Fruit fly (Drosophila melanogaster) whole organism, adult: Measurements from ENCODE around the gene CG15876.

Source experiments
- CG11617 ChIP-seq: fragments of 200-800 bp; sonication (Bioruptor generic); optimal IDR thresholded peaks from 2 replicates; lab custom pipeline; 2017; ENCODE audit warnings: mild to moderate bottlenecking, missing biosample characterization, missing genetic modification reagents, missing genetic modification characterization
- CG12768 ChIP-seq: fragments of 200-800 bp; sonication (Bioruptor generic); optimal IDR thresholded peaks from 2 replicates; lab custom pipeline; 2017; ENCODE audit warnings: missing biosample characterization, missing genetic modification characterization, mild to moderate bottlenecking, moderate library complexity, missing genetic modification reagents
- CG14711 ChIP-seq: fragments of 200-800 bp; sonication (Bioruptor generic); optimal IDR thresholded peaks from 2 replicates; lab custom pipeline; 2018; ENCODE audit warnings: missing biosample characterization, mild to moderate bottlenecking, missing genetic modification characterization, moderate library complexity
- CG1620 ChIP-seq: fragments of 200-800 bp; sonication (Bioruptor generic); optimal IDR thresholded peaks from 2 replicates; lab custom pipeline; 2016; ENCODE audit warnings: missing biosample characterization, missing genetic modification characterization
- CG33017 ChIP-seq: fragments of 200-800 bp; sonication (Bioruptor generic); optimal IDR thresholded peaks from 2 replicates; lab custom pipeline; 2018; ENCODE audit warnings: missing biosample characterization, mild to moderate bottlenecking, missing genetic modification characterization, moderate library complexity
- CG5204 ChIP-seq: fragments of 200-800 bp; sonication (Bioruptor generic); optimal IDR thresholded peaks from 2 replicates; lab custom pipeline; 2016; ENCODE audit warnings: missing biosample characterization, missing genetic modification characterization
- CG7045 ChIP-seq: fragments of 200-800 bp; sonication (Bioruptor generic); optimal IDR thresholded peaks from 2 replicates; lab custom pipeline; 2017; ENCODE audit warnings: missing biosample characterization, mild to moderate bottlenecking, missing genetic modification characterization
- CG7101 ChIP-seq: fragments of 200-800 bp; sonication (Bioruptor generic); optimal IDR thresholded peaks from 2 replicates; lab custom pipeline; 2018; ENCODE audit warnings: missing biosample characterization, mild to moderate bottlenecking, missing genetic modification characterization, moderate library complexity
- Clk ChIP-seq: fragments of 200-800 bp; sonication (Bioruptor generic); optimal IDR thresholded peaks from 2 replicates; lab custom pipeline; 2017; ENCODE audit warnings: missing biosample characterization, missing genetic modification characterization
- Crg-1 ChIP-seq: fragments of 200-800 bp; sonication (Bioruptor generic); optimal IDR thresholded peaks from 2 replicates; lab custom pipeline; 2016; ENCODE audit warnings: missing biosample characterization, missing genetic modification characterization
- Hr96 ChIP-seq: fragments of 200-800 bp; sonication (Bioruptor generic); optimal IDR thresholded peaks from 2 replicates; lab custom pipeline; 2016; ENCODE audit warnings: missing biosample characterization, missing genetic modification characterization
- Mnt ChIP-seq: fragments of 200-800 bp; sonication (Bioruptor generic); optimal IDR thresholded peaks from 2 replicates; lab custom pipeline; 2016; ENCODE audit warnings: missing biosample characterization, mild to moderate bottlenecking, missing genetic modification characterization
- bab1 ChIP-seq: fragments of 200-800 bp; sonication (Bioruptor generic); optimal IDR thresholded peaks from 3 replicates; lab custom pipeline; 2019; ENCODE audit warnings: missing biosample characterization, mild to moderate bottlenecking, missing genetic modification characterization, moderate library complexity
- cic ChIP-seq: fragments of 200-800 bp; sonication (Bioruptor generic); optimal IDR thresholded peaks from 2 replicates; lab custom pipeline; 2017; ENCODE audit warnings: missing biosample characterization, mild to moderate bottlenecking, missing genetic modification characterization, moderate library complexity
- cnc ChIP-seq, 2 experiments: fragments of >200 bp; optimal IDR thresholded peaks; 2 replicates each; lab custom pipeline; 2017
- kay ChIP-seq: fragments of 200-800 bp; sonication (Bioruptor generic); peaks from one replicate; lab custom pipeline; 2016; ENCODE audit warnings: missing biosample characterization, missing genetic modification characterization, borderline replicate concordance
- ovo ChIP-seq: fragments of 200-800 bp; sonication (Bioruptor generic); optimal IDR thresholded peaks from 2 replicates; lab custom pipeline; 2016; ENCODE audit warnings: missing biosample characterization, missing genetic modification characterization
- pad ChIP-seq: fragments of 200-800 bp; sonication (Bioruptor generic); optimal IDR thresholded peaks from 3 replicates; lab custom pipeline; 2017; ENCODE audit warnings: missing biosample characterization, missing genetic modification characterization, mild to moderate bottlenecking, moderate library complexity, missing genetic modification reagents
- tj ChIP-seq: fragments of 200-800 bp; sonication (Bioruptor generic); optimal IDR thresholded peaks from 3 replicates; lab custom pipeline; 2017; ENCODE audit warnings: missing biosample characterization, mild to moderate bottlenecking, missing genetic modification characterization, moderate library complexity
- toe ChIP-seq: fragments of 200-800 bp; sonication (Bioruptor generic); optimal IDR thresholded peaks from 2 replicates; lab custom pipeline; 2016; ENCODE audit warnings: missing biosample characterization, missing genetic modification characterization

CG15876 gene

dm6 chr3L:4697301-4697700, 2.7 kb upstream of the CG15876 start, which contains the start of gene CG13713:
TSS of gene CG13713 (plus strand) at chr3L:4697601.
- TF ChIP-seq pad (GFP tag; lab: Kevin White, UChicago) = no peak
- no peak for TF ChIP-seq CG7101 (tag; lab: Kevin White, UChicago)
- no peak for TF ChIP-seq cnc (optimal IDR thresholded peaks at IDR 0.05; lab: Kevin White, UChicago)

DNA sequence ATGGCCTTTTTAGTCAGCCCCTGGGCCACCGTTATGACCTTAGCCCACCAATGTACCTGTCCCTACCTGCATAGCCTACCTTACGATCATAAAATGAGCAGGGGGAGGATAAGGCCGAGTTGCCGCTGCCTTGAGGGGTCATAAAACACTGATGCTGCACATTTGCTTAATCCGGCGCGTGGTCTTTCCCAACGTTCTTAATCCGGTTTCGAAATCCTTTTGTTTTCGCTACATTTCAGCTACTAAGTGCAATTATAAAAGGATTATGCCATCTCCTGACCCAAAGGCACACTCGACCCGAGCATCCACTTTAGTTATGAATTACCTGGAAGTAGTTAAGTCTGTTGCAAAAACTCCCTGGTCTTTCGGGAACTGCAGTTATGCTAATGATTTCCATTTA, 1.7 kb upstream of the CG15876 start:
- TF ChIP-seq CG11617 (GFP tag; lab: Kevin White, UChicago) (no peak), CG12768 (no peak), CG33017 (tag; lab: Kevin White, UChicago) (no peak), cic (GFP tag; lab: Kevin White, UChicago) (no peak), CG7101 (tag; lab: Kevin White, UChicago) (no peak)

DNA sequence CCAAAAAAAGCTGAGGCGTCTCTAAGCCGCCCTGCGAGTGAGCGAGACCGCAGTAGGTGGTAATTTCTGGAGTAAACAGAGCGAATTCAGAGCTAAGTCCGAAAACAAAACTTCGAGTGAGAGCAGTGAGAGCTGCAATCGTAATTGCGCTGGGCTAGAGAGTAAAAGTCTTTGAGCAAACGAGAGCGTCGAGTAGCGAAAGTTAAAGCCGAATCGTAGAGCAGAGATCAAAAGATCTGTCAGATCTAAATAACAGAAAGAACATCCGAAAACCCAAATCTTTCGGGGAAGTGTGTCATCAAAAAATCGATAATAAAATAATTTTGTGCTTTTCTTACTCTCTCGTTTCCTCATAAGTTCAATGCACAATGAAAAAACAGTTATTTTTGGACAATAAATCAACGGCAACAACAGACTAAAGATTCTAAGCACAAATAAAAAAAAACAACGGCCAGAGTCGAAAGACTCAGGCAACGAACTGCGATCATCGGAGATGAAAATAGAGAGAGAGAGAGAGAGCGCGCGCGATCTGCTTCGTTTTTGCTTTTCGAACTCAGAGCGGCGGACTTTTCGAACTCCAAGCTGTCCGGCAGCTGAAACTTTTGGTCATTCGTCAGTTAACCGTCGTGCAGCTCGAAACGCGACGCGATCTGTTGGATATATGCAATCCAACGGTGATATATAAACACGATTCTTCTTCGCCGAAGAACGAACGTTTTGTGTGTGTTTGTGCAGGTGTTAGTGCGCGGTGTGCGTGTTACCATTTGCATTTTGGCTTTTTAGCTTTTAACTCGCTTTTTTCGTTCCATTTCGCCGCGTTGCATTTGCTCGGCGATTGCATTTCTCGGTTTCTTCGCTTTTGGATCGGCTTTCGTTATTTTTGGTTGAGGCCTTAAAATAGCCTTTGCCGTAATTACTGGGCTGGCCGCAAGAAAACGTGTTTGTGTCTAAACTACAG, 2.2 kb downstream of the CG15876 start, which contains the start of gene RhoGEF64C:
RhoGEF64C (plus strand) TSS at position 607 of the 958 bp plus-strand sequence.
- TF ChIP-seq ovo (GFP tag; lab: Kevin White, UChicago) (peak; percentile 13), Crg-1 (GFP tag; lab: Kevin White, UChicago) (no peak), tj (GFP tag; lab: Kevin White, UChicago) (peak; percentile 55), CG33017 (tag; lab: Kevin White, UChicago) (no peak)

DNA sequence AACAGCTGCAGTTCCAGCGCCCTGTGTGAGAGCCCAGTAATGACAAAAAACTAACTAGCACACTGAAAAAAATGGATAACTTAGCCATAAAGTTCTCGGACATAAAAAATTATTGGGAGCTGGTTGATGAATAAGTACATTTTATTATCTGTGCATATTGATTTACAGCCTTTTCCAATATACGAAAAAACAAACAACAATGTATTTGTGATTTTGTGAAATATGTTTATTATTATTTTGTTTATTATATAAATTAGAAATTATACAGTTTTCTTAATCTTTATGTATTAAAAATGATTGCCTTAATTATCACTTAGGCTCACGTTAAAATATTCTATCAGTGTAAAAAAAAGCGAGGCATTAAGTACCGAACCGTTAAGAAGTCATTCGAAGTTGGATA, 2.9 kb downstream of the CG15876 start:
- TF ChIP-seq CG5204 (GFP tag; lab: Kevin White, UChicago) = no peak
- no peak for TF ChIP-seq CG7101 (tag; lab: Kevin White, UChicago)
- no peak for TF ChIP-seq Hr96
- no peak for TF ChIP-seq CG1620 (GFP tag; lab: Kevin White, UChicago)
- no peak for TF ChIP-seq CG33017 (tag; lab: Kevin White, UChicago)
- no peak for TF ChIP-seq Clk (GFP tag; lab: Kevin White, UChicago)
- TF ChIP-seq CG7045 = no peak
- TF ChIP-seq CG12768 = no peak
- no peak for TF ChIP-seq cic (GFP tag; lab: Kevin White, UChicago)
- no peak for TF ChIP-seq ovo (GFP tag; lab: Kevin White, UChicago)
- no peak for TF ChIP-seq CG14711 (tag; lab: Kevin White, UChicago)
- TF ChIP-seq Crg-1 (GFP tag; lab: Kevin White, UChicago) = no peak
- no peak for TF ChIP-seq tj (GFP tag; lab: Kevin White, UChicago)
- TF ChIP-seq cnc (optimal IDR thresholded peaks at IDR 0.05; lab: Kevin White, UChicago) = no peak
- TF ChIP-seq CG11617 (GFP tag; lab: Kevin White, UChicago) = no peak
- no peak for TF ChIP-seq pad (GFP tag; lab: Kevin White, UChicago)
- TF ChIP-seq toe = no peak
- no peak for TF ChIP-seq Mnt (GFP tag; lab: Kevin White, UChicago)
- no peak for TF ChIP-seq bab1 (GFP tag; lab: Kevin White, UChicago)
- no peak for TF ChIP-seq kay

DNA sequence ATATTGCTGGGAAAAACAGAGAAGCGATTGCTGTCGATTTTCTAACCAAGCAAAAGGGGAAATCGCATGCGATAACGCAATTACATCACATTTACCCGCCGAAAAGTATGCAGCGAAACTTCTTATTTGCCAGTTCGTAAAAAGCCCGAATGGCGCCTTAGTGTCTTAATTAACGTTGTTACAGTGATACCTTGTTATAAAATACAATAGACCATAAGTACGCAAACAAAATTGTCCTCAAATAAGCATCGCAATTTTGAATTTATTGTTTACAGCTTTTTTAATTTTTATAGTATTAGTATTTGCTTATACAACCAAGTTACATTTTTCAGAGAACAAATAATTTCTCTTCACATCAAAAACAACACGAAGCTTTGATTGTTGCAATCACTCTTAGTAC, 3.9 kb downstream of the CG15876 start:
- TF ChIP-seq cic (GFP tag; lab: Kevin White, UChicago) (no peak), Crg-1 (GFP tag; lab: Kevin White, UChicago) (no peak), CG33017 (tag; lab: Kevin White, UChicago) (no peak), tj (GFP tag; lab: Kevin White, UChicago) (no peak), cnc (optimal IDR thresholded peaks at IDR 0.05; lab: Kevin White, UChicago) (no peak), kay (peak; percentile 68)

DNA sequence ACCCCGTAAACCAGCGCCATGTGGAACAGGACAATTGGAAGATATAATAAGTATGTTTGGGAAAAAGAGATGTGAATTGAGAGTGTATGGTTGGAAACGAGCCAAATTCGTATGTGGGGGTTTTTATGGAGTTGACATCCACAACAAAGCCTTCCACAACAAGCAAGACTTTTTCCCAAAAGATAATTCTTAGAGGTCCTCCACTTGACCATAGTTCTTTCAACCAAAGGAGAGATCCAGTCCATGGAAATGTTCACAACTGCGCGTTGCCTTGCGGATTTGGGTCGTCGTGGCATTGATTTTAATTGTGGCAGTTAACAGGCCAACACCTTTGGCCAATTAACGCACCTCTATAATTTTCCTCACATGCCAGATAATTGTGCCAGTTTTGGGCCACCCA, 4.7 kb downstream of the CG15876 start, which contains the start of gene CG18418:
CG18418 (minus strand) TSS at position 101 of the 400 bp plus-strand sequence.
- TF ChIP-seq cnc (optimal IDR thresholded peaks at IDR 0.05; lab: Kevin White, UChicago) (no peak), kay (no peak), cic (GFP tag; lab: Kevin White, UChicago) (no peak), pad (GFP tag; lab: Kevin White, UChicago) (no peak), CG7101 (tag; lab: Kevin White, UChicago) (no peak), bab1 (GFP tag; lab: Kevin White, UChicago) (no peak), CG5204 (GFP tag; lab: Kevin White, UChicago) (no peak), ovo (GFP tag; lab: Kevin White, UChicago) (no peak), tj (GFP tag; lab: Kevin White, UChicago) (no peak), Clk (GFP tag; lab: Kevin White, UChicago) (no peak), Hr96 (no peak), CG14711 (tag; lab: Kevin White, UChicago) (no peak), CG7045 (no peak), toe (no peak), Mnt (GFP tag; lab: Kevin White, UChicago) (no peak), CG11617 (GFP tag; lab: Kevin White, UChicago) (no peak)
